Fruit fly (Drosophila melanogaster) whole organism, embryonic: Measurements from ENCODE around the gene CG14615.

Source experiments
- Ada2b ChIP-seq: fragments of 200-800 bp; sonication (Bioruptor generic); IDR thresholded peaks from 2 replicates; pipeline ENCODE4 v1.3.6; 2022; ENCODE audit warnings: missing biosample characterization, missing genetic modification characterization
- CG12104 ChIP-seq: fragments of 200-800 bp; sonication (Bioruptor generic); optimal IDR thresholded peaks from 3 replicates; lab custom pipeline; 2016; ENCODE audit warnings: missing biosample characterization, missing genetic modification characterization
- CG13424 ChIP-seq: fragments of 200-800 bp; sonication (Bioruptor generic); optimal IDR thresholded peaks from 2 replicates; lab custom pipeline; 2019; ENCODE audit warnings: missing biosample characterization, mild to moderate bottlenecking, missing genetic modification characterization, moderate library complexity
- CG15269 ChIP-seq: fragments of 200-800 bp; sonication (Bioruptor generic); optimal IDR thresholded peaks from 2 replicates; lab custom pipeline; 2018; ENCODE audit warnings: missing biosample characterization, mild to moderate bottlenecking, missing genetic modification characterization, moderate library complexity
- CG17829 ChIP-seq: fragments of 200-800 bp; optimal IDR thresholded peaks from 2 replicates; lab custom pipeline; 2019; ENCODE audit warnings: missing biosample characterization, mild to moderate bottlenecking, missing genetic modification characterization, moderate library complexity
- CG18619 ChIP-seq: fragments of 200-800 bp; sonication (Bioruptor generic); optimal IDR thresholded peaks from 3 replicates; lab custom pipeline; 2017; ENCODE audit warnings: missing biosample characterization, mild to moderate bottlenecking, missing genetic modification characterization
- CG18764 ChIP-seq: fragments of 200-800 bp; sonication (Bioruptor generic); optimal IDR thresholded peaks from 3 replicates; lab custom pipeline; 2016; ENCODE audit warnings: missing biosample characterization, missing genetic modification characterization
- CG2712 ChIP-seq: fragments of 200-800 bp; optimal IDR thresholded peaks from 3 replicates; lab custom pipeline; 2019; ENCODE audit warnings: missing biosample characterization, mild to moderate bottlenecking, missing genetic modification characterization, moderate library complexity
- CG30431 ChIP-seq: fragments of 200-800 bp; sonication (Bioruptor generic); optimal IDR thresholded peaks from 2 replicates; lab custom pipeline; 2017; ENCODE audit warnings: missing biosample characterization, missing genetic modification characterization
- CG4730 ChIP-seq: fragments of 200-800 bp; sonication (Bioruptor generic); IDR thresholded peaks from 2 replicates; pipeline ENCODE4 v1.3.6; 2022; ENCODE audit warnings: missing biosample characterization, missing genetic modification characterization
- CG4854 ChIP-seq: fragments of 200-800 bp; sonication (Bioruptor generic); optimal IDR thresholded peaks from 2 replicates; lab custom pipeline; 2016; ENCODE audit warnings: missing biosample characterization, missing genetic modification characterization, inconsistent platforms
- CG5180 ChIP-seq: fragments of 200-800 bp; sonication (Bioruptor generic); optimal IDR thresholded peaks from 3 replicates; lab custom pipeline; 2017; ENCODE audit warnings: missing biosample characterization, missing genetic modification characterization, mild to moderate bottlenecking, moderate library complexity, missing genetic modification reagents
- CG7839 ChIP-seq: fragments of 200-800 bp; sonication (Bioruptor generic); optimal IDR thresholded peaks from 3 replicates; lab custom pipeline; 2018; ENCODE audit warnings: missing biosample characterization, mild to moderate bottlenecking, missing genetic modification characterization, moderate library complexity
- CG7963 ChIP-seq: fragments of 200-800 bp; sonication (Bioruptor generic); IDR thresholded peaks from 3 replicates; pipeline ENCODE4 v1.3.6; 2022; ENCODE audit warnings: missing biosample characterization, missing genetic modification characterization; ENCODE audit not compliant: partially characterized antibody
- CG8281 ChIP-seq: fragments of 200-800 bp; sonication (Bioruptor generic); optimal IDR thresholded peaks from 2 replicates; lab custom pipeline; 2018; ENCODE audit warnings: missing biosample characterization, mild to moderate bottlenecking, missing genetic modification characterization, moderate library complexity
- CG9727 ChIP-seq: fragments of 200-800 bp; sonication (Bioruptor generic); optimal IDR thresholded peaks from 3 replicates; lab custom pipeline; 2017; ENCODE audit warnings: missing biosample characterization, mild to moderate bottlenecking, missing genetic modification characterization
- Ets65A ChIP-seq: fragments of 200-800 bp; sonication (Bioruptor generic); peaks from one replicate; lab custom pipeline; 2016; ENCODE audit warnings: missing biosample characterization, missing genetic modification characterization
- Gsc ChIP-seq: fragments of 200-800 bp; sonication (Bioruptor generic); IDR thresholded peaks from 2 replicates; pipeline ENCODE4 v1.3.6; 2022; ENCODE audit warnings: missing biosample characterization, missing genetic modification characterization
- Hr3 ChIP-seq: fragments of 200-800 bp; sonication (Bioruptor generic); optimal IDR thresholded peaks from 3 replicates; lab custom pipeline; 2016; ENCODE audit warnings: missing biosample characterization, missing genetic modification characterization
- Hsf ChIP-seq: fragments of 200-800 bp; sonication (Bioruptor generic); optimal IDR thresholded peaks from 3 replicates; lab custom pipeline; 2016; ENCODE audit warnings: missing biosample characterization, missing genetic modification characterization
- Max ChIP-seq: fragments of 200-800 bp; sonication (Bioruptor generic); optimal IDR thresholded peaks from 2 replicates; lab custom pipeline; 2016; ENCODE audit warnings: missing biosample characterization, mild to moderate bottlenecking, missing genetic modification characterization
- Mrtf ChIP-seq: fragments of 200-800 bp; sonication (Bioruptor generic); IDR thresholded peaks from 3 replicates; pipeline ENCODE4 v1.3.6; 2022; ENCODE audit warnings: missing biosample characterization, missing genetic modification characterization
- Nf-YB ChIP-seq: fragments of 200-800 bp; sonication (Bioruptor generic); optimal IDR thresholded peaks from 3 replicates; lab custom pipeline; 2019; ENCODE audit warnings: missing biosample characterization, mild to moderate bottlenecking, missing genetic modification characterization, moderate library complexity
- Oaz ChIP-seq: fragments of 200-800 bp; sonication (Bioruptor generic); IDR thresholded peaks from 2 replicates; pipeline ENCODE4 v1.3.6; 2022; ENCODE audit warnings: missing biosample characterization, missing genetic modification characterization
- Vsx1 ChIP-seq: fragments of 200-800 bp; sonication (Bioruptor generic); optimal IDR thresholded peaks from 2 replicates; lab custom pipeline; 2017; ENCODE audit warnings: missing biosample characterization, mild to moderate bottlenecking, missing genetic modification characterization, missing genetic modification reagents
- ara ChIP-seq: fragments of 200-800 bp; sonication (Bioruptor generic); IDR thresholded peaks from 2 replicates; pipeline ENCODE4 v1.3.6; 2022; ENCODE audit warnings: missing biosample characterization, missing genetic modification characterization
- bsh ChIP-seq, 2 experiments: fragments of 200-800 bp; sonication (Bioruptor generic); optimal IDR thresholded peaks; 2 replicates each; lab custom pipeline; 2017 to 2018; ENCODE audit warnings: mild to moderate bottlenecking in 2 of 2, missing biosample characterization in 2 of 2, missing genetic modification characterization in 2 of 2, moderate library complexity in 1 of 2
- cato ChIP-seq: fragments of 200-800 bp; sonication (Bioruptor generic); optimal IDR thresholded peaks from 2 replicates; lab custom pipeline; 2016; ENCODE audit warnings: missing biosample characterization, missing genetic modification characterization, borderline replicate concordance
- caup ChIP-seq: fragments of 200-800 bp; sonication (Bioruptor generic); optimal IDR thresholded peaks from 3 replicates; lab custom pipeline; 2017; ENCODE audit warnings: missing biosample characterization, mild to moderate bottlenecking, missing genetic modification characterization, moderate library complexity; ENCODE audit not compliant: severe bottlenecking
- chinmo ChIP-seq: fragments of 200-800 bp; sonication (Bioruptor generic); IDR thresholded peaks from 4 replicates; pipeline ENCODE4 v1.3.6; 2022; ENCODE audit warnings: missing biosample characterization, missing genetic modification characterization; ENCODE audit not compliant: partially characterized antibody
- ci ChIP-seq: fragments of 200-800 bp; sonication (Bioruptor generic); IDR thresholded peaks from 3 replicates; pipeline ENCODE4 v1.3.6; 2022; ENCODE audit warnings: missing biosample characterization, missing genetic modification characterization
- dpn ChIP-seq, 2 experiments: fragments of 200-800 bp; sonication (Bioruptor generic); optimal IDR thresholded peaks; 3 replicates each; lab custom pipeline; 2016; ENCODE audit warnings: missing biosample characterization in 2 of 2, missing genetic modification characterization in 2 of 2
- eve ChIP-seq, 2 experiments: fragments of >200 bp; optimal IDR thresholded peaks; 2 replicates each; lab custom pipeline; 2017; ENCODE audit warnings: missing biosample characterization in 2 of 2, missing genetic modification characterization in 2 of 2
- ewg ChIP-seq: fragments of 200-800 bp; sonication (Bioruptor generic); optimal IDR thresholded peaks from 3 replicates; lab custom pipeline; 2017; ENCODE audit warnings: mild to moderate bottlenecking, missing biosample characterization, missing genetic modification reagents, missing genetic modification characterization
- fd3F ChIP-seq: fragments of 200-800 bp; sonication (Bioruptor generic); optimal IDR thresholded peaks from 2 replicates; lab custom pipeline; 2018; ENCODE audit warnings: missing biosample characterization, mild to moderate bottlenecking, missing genetic modification characterization, moderate library complexity
- fd64A ChIP-seq: fragments of 200-800 bp; sonication (Bioruptor generic); optimal IDR thresholded peaks from 3 replicates; lab custom pipeline; 2018; ENCODE audit warnings: missing biosample characterization, mild to moderate bottlenecking, missing genetic modification characterization
- fu2 ChIP-seq: fragments of 200-800 bp; sonication (Bioruptor generic); optimal IDR thresholded peaks from 2 replicates; lab custom pipeline; 2016; ENCODE audit warnings: missing biosample characterization, missing genetic modification characterization
- kay ChIP-seq: fragments of 200-800 bp; sonication (Bioruptor generic); optimal IDR thresholded peaks from 2 replicates; lab custom pipeline; 2016; ENCODE audit warnings: missing biosample characterization, missing genetic modification characterization
- lmd ChIP-seq: fragments of 200-800 bp; sonication (Bioruptor generic); IDR thresholded peaks from 2 replicates; pipeline ENCODE4 v1.3.6; 2022; ENCODE audit warnings: missing biosample characterization, missing genetic modification characterization
- lola ChIP-seq, 3 experiments: fragments of >200 bp in 2 of 3; fragments of 200-800 bp in 1 of 3; sonication (Bioruptor generic) in 1 of 3; optimal IDR thresholded peaks; 2 replicates each; lab custom pipeline; 2017 to 2019; ENCODE audit warnings: missing biosample characterization in 3 of 3, missing genetic modification characterization in 3 of 3, mild to moderate bottlenecking in 1 of 3, moderate library complexity in 1 of 3
- mirr ChIP-seq: fragments of 200-800 bp; sonication (Bioruptor generic); optimal IDR thresholded peaks from 3 replicates; lab custom pipeline; 2018; ENCODE audit warnings: missing biosample characterization, mild to moderate bottlenecking, missing genetic modification characterization
- oc ChIP-seq: fragments of 200-800 bp; sonication (Bioruptor generic); optimal IDR thresholded peaks from 2 replicates; lab custom pipeline; 2018; ENCODE audit warnings: missing biosample characterization, mild to moderate bottlenecking, missing genetic modification characterization, moderate library complexity
- pho ChIP-seq: fragments of 200-800 bp; sonication (Bioruptor generic); optimal IDR thresholded peaks from 2 replicates; lab custom pipeline; 2016; ENCODE audit warnings: missing biosample characterization, missing genetic modification characterization
- row ChIP-seq: fragments of 200-800 bp; sonication (Bioruptor generic); IDR thresholded peaks from 3 replicates; pipeline ENCODE4 v1.3.6; 2022; ENCODE audit warnings: missing biosample characterization, missing genetic modification characterization
- sens-2 ChIP-seq: fragments of 200-800 bp; sonication (Bioruptor generic); IDR thresholded peaks from 2 replicates; pipeline ENCODE4 v1.3.6; 2022; ENCODE audit warnings: missing biosample characterization, missing genetic modification characterization
- sima ChIP-seq: fragments of 200-800 bp; sonication (Bioruptor generic); optimal IDR thresholded peaks from 2 replicates; lab custom pipeline; 2016; ENCODE audit warnings: missing biosample characterization, missing genetic modification characterization
- tap ChIP-seq: fragments of 200-800 bp; optimal IDR thresholded peaks from 3 replicates; lab custom pipeline; 2019; ENCODE audit warnings: missing biosample characterization, mild to moderate bottlenecking, missing genetic modification characterization, moderate library complexity
- trem ChIP-seq: fragments of 200-800 bp; optimal IDR thresholded peaks from 3 replicates; lab custom pipeline; 2019; ENCODE audit warnings: missing biosample characterization, mild to moderate bottlenecking, missing genetic modification characterization, moderate library complexity

Gene CG14615

DNA sequence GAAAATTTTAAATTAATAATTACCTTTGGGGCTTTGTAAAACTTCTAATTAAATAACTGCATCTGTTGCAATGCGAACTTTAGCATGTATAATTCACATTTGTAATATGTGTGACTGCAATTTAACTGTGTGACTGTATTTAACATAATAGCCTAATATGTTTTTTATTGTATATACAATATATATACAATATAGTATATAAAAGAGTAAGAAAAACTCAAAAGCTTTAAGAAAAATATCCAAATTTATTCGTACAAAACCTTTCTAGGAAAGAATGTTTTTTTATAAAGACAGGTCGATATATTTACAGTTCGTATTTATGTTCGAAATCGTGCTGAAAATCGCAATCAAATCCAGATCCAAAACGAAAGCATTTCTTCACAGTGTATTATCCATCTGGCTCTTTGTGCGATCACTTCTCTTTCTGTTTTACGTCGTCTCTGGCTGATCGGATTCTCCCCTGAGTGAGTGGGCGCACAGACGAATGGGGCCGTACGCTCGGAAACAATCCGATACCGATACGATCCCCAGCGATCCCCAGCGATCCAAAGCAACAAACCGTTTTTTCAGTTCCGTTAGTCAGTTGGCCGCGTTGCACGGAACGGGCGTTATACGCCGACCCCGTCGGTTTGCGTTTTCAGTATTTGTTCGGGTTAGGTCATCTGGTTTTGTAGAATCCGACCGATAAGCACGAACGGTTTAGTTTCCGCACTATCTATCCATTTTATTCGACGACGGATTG lies 41.9 kb upstream of the CG14615 start (continued):
- TF ChIP-seq caup (GFP tag; lab: Kevin White, UChicago) (peak; percentile 17), Ets65A (GFP tag; lab: Kevin White, UChicago) (peak; percentile 75), CG5180 (GFP tag; lab: Kevin White, UChicago) (peak; percentile 37), dpn (GFP tag; optimal IDR thresholded peaks at IDR 0.05; lab: Kevin White, UChicago) (peak in 1 of 2 experiments; percentile 61), Hsf (peak; percentile 18), sima (no peak), CG15269 (tag; lab: Kevin White, UChicago) (peak; percentile 70), lola (GFP tag; optimal IDR thresholded peaks at IDR 0.05; lab: Kevin White, UChicago) (peak in 1 of 3 experiments; percentile 68), fd3F (GFP tag; lab: Kevin White, UChicago) (peak; percentile 37), Nf-YB (GFP tag; lab: Kevin White, UChicago) (peak; percentile 38), CG18764 (GFP tag; lab: Kevin White, UChicago) (peak; percentile 11), mirr (peak; percentile 33), cato (peak; percentile 56), sens-2 (GFP tag; lab: Robert Waterston, UW) (no peak), tap (tag; lab: Kevin White, UChicago) (peak; percentile 22), CG12104 (GFP tag; lab: Kevin White, UChicago) (peak; percentile 64), Oaz (no peak), Ada2b (GFP tag; lab: Robert Waterston, UW) (peak; percentile 31; the same call in 1 of the 2 replicates), oc (no peak), trem (no peak), CG4854 (GFP tag; lab: Kevin White, UChicago) (no peak), fd64A (GFP tag; lab: Kevin White, UChicago) (no peak), CG7963 (no peak), ci (peak; percentile 49; the same call in 2 of the 3 replicates), chinmo (GFP tag; lab: Robert Waterston, UW) (0 out of 4 replicates have a peak, but pooled peaks have one; percentile 58), CG4730 (GFP tag; lab: Robert Waterston, UW) (0 out of 2 replicates have a peak, but pooled peaks have one; percentile 29), ewg (GFP tag; lab: Kevin White, UChicago) (peak; percentile 16), CG9727 (GFP tag; lab: Kevin White, UChicago) (peak; percentile 80), pho (peak; percentile 19), lmd (GFP tag; lab: Robert Waterston, UW) (peak; percentile 50; the same call in 1 of the 2 replicates), CG30431 (peak; percentile 18), CG13424 (peak; percentile 64), bsh (GFP tag; optimal IDR thresholded peaks at IDR 0.05; lab: Kevin White, UChicago) (peak in 1 of 2 experiments; percentile 51), row (GFP tag; lab: Robert Waterston, UW) (peak; percentile 73), CG7839 (tag; lab: Kevin White, UChicago) (peak; percentile 74), ara (GFP tag; lab: Robert Waterston, UW) (no peak), CG2712 (tag; lab: Kevin White, UChicago) (peak; percentile 57), fu2 (GFP tag; lab: Kevin White, UChicago) (no peak), Hr3 (GFP tag; lab: Kevin White, UChicago) (peak; percentile 70), Vsx1 (GFP tag; lab: Kevin White, UChicago) (no peak), eve (GFP tag; optimal IDR thresholded peaks at IDR 0.05; lab: Kevin White, UChicago) (peak in 1 of 2 experiments; percentile 7), kay (GFP tag; lab: Kevin White, UChicago) (peak; percentile 13), CG18619 (peak; percentile 83), CG8281 (tag; lab: Kevin White, UChicago) (peak; percentile 21), Mrtf (0 out of 3 replicates have a peak, but pooled peaks have one; percentile 29), Gsc (no peak), Max (GFP tag; lab: Kevin White, UChicago) (peak; percentile 13), CG17829 (peak; percentile 2)
